Fruit fly (Drosophila melanogaster): ENCODE results near the gene gammaSnap2.
A peak's percentile ranks its signal among the peaks of the same experiment; 100 is the strongest.

The gammaSnap2 gene

dm6 chr3R:10153957-10154685 lies 32.9 kb upstream of the gammaSnap2 start (continued):
- TF ChIP-seq CG7963 (GFP tag; IDR thresholded peaks at IDR 0.05; ENCODE audit: partially characterized antibody): no peak
- TF ChIP-seq BtbVII (GFP tag; optimal IDR thresholded peaks at IDR 0.05): no peak
- peak; percentile 0 for TF ChIP-seq CG7786 (GFP tag; optimal IDR thresholded peaks at IDR 0.05)
- TF ChIP-seq Usf (GFP tag; optimal IDR thresholded peaks at IDR 0.05): no peak
- peak; percentile 83 for TF ChIP-seq Drgx (GFP tag; IDR thresholded peaks at IDR 0.05)
- TF ChIP-seq Rfx (GFP tag; IDR thresholded peaks at IDR 0.05): 0 out of 2 replicates have a peak, but pooled peaks have one; percentile 19
- no peak for TF ChIP-seq CG4617 (GFP tag; optimal IDR thresholded peaks at IDR 0.05; ENCODE audit: borderline replicate concordance)
- 0 out of 2 replicates have a peak, but pooled peaks have one; percentile 24 for TF ChIP-seq Awh (GFP tag; IDR thresholded peaks at IDR 0.05)
- TF ChIP-seq CG4707 (GFP tag; optimal IDR thresholded peaks at IDR 0.05): no peak
- no peak for TF ChIP-seq Ets97D (GFP tag; optimal IDR thresholded peaks at IDR 0.05)
- peak; percentile 33 for TF ChIP-seq Fer1 (GFP tag; optimal IDR thresholded peaks at IDR 0.05)
- TF ChIP-seq CG12659 (GFP tag; optimal IDR thresholded peaks at IDR 0.05): peak; percentile 17
- peak; percentile 65 for TF ChIP-seq CG17328 (GFP tag; IDR thresholded peaks at IDR 0.05)
- no peak for TF ChIP-seq br (optimal IDR thresholded peaks at IDR 0.05)
- TF ChIP-seq NC2β (GFP tag; optimal IDR thresholded peaks at IDR 0.05): no peak
- no peak for TF ChIP-seq CG4424 (GFP tag; optimal IDR thresholded peaks at IDR 0.05)
- no peak for TF ChIP-seq CG7745 (tag; optimal IDR thresholded peaks at IDR 0.05)
- no peak for TF ChIP-seq Lpt (GFP tag; optimal IDR thresholded peaks at IDR 0.05)
- TF ChIP-seq toy (GFP tag; IDR thresholded peaks at IDR 0.05): no peak
- TF ChIP-seq usp (GFP tag; optimal IDR thresholded peaks at IDR 0.05): no peak
- no peak for TF ChIP-seq CG3407 (GFP tag; optimal IDR thresholded peaks at IDR 0.05)
- TF ChIP-seq sqz (GFP tag; optimal IDR thresholded peaks at IDR 0.05): no peak
- TF ChIP-seq sna (GFP tag; IDR thresholded peaks at IDR 0.05; ENCODE audit: partially characterized antibody): no peak
- no peak for TF ChIP-seq CG10565 (GFP tag; optimal IDR thresholded peaks at IDR 0.05)
- TF ChIP-seq Bdp1 (GFP tag; optimal IDR thresholded peaks at IDR 0.05): no peak
- peak; percentile 35 for TF ChIP-seq CG13424 (tag; optimal IDR thresholded peaks at IDR 0.05)
- no peak for TF ChIP-seq chm (GFP tag; IDR thresholded peaks at IDR 0.05)
- TF ChIP-seq CG9876 (GFP tag; optimal IDR thresholded peaks at IDR 0.05): no peak
- no peak for TF ChIP-seq Atf3 (GFP tag; optimal IDR thresholded peaks at IDR 0.05)
- TF ChIP-seq D (optimal IDR thresholded peaks at IDR 0.05): no peak
- TF ChIP-seq D (GFP tag; optimal IDR thresholded peaks at IDR 0.05): no peak
- 0 out of 3 replicates have a peak, but pooled peaks have one; percentile 12 for TF ChIP-seq CG11695 (GFP tag; IDR thresholded peaks at IDR 0.05)
- TF ChIP-seq fd64A (GFP tag; optimal IDR thresholded peaks at IDR 0.05): no peak
- TF ChIP-seq wek (GFP tag; optimal IDR thresholded peaks at IDR 0.05): no peak
- no peak for TF ChIP-seq caup (GFP tag; optimal IDR thresholded peaks at IDR 0.05; ENCODE audit: severe bottlenecking)
- no peak for TF ChIP-seq Hand (GFP tag; optimal IDR thresholded peaks at IDR 0.05)
- no peak for TF ChIP-seq tup (GFP tag; optimal IDR thresholded peaks at IDR 0.05)
- no peak for TF ChIP-seq emc (GFP tag; optimal IDR thresholded peaks at IDR 0.05)
- TF ChIP-seq CG1647 (GFP tag; optimal IDR thresholded peaks at IDR 0.05): no peak
- TF ChIP-seq Optix (GFP tag; IDR thresholded peaks at IDR 0.05): no peak
- no peak for TF ChIP-seq CG8478 (optimal IDR thresholded peaks at IDR 0.05)
- no peak for TF ChIP-seq bab2 (GFP tag; optimal IDR thresholded peaks at IDR 0.05)
- peak; percentile 17 for TF ChIP-seq CG15514 (GFP tag; optimal IDR thresholded peaks at IDR 0.05)
- TF ChIP-seq disco-r (GFP tag; optimal IDR thresholded peaks at IDR 0.05): no peak
- TF ChIP-seq pb (GFP tag; optimal IDR thresholded peaks at IDR 0.05): no peak
- TF ChIP-seq slbo (GFP tag; IDR thresholded peaks at IDR 0.05): peak; percentile 27; the same call in 1 of the 2 replicates
- TF ChIP-seq Dad (GFP tag; optimal IDR thresholded peaks at IDR 0.05): no peak
- TF ChIP-seq Ptx1 (GFP tag; IDR thresholded peaks at IDR 0.05): peak; percentile 67
- TF ChIP-seq Sox102F (GFP tag; optimal IDR thresholded peaks at IDR 0.05): peak; percentile 58
- TF ChIP-seq CG1024 (GFP tag; IDR thresholded peaks at IDR 0.05): no peak
- TF ChIP-seq CG8924 (tag; optimal IDR thresholded peaks at IDR 0.05): no peak

All from whole organism, embryonic.